Fruit fly (Drosophila melanogaster): Measurements from ENCODE around the gene mtgo.

mtgo gene

DNA sequence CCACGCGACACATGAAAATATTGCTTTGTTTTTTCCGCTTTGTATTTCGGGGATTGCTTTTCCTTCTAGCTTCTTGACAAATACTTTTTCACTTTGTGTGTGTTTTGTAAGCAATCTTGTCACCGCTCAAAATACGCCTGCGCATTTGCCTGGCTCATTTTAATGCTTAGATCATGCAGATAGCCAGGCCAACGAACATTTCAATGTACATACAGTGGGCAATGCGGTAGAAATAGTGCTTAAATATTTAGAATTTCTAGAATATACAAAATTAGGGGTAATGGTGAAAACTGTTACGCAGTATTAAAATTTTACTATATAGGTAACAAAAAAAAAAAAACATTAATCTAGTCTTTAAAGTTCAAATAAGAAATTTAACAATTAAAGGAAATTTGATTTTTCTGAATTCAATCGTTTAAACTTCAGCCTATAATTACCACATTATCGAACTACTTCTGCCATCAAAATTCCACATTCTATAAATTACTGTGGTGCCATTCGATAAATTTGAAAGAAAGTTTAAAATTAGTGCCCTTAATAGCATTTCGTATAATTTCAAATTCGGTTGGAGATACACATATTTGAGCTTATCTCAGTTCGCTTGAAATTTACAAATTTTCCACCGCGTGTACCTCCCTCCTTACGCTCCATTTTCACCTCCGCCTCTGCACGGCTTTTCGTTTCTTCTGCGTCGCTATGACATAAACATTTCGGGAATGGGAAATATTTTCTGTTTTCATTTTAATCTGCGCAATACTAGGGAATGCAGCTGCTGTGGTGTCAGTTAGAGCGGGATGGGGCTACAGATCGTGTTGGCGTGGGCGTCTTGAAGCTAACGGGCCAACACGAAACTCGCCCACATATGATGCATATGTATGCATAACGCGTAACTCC, 162.3 kb downstream of the mtgo start (continued):
- TF ChIP-seq CG10366 (GFP tag; IDR thresholded peaks at IDR 0.05) (peak; percentile 21; the same call in 1 of the 2 replicates), CG12769 (tag; optimal IDR thresholded peaks at IDR 0.05) (peak; percentile 88), CG7839 (tag; optimal IDR thresholded peaks at IDR 0.05) (peak; percentile 51), dysf (GFP tag; IDR thresholded peaks at IDR 0.05) (0 out of 3 replicates have a peak, but pooled peaks have one; percentile 35), Hr3 (GFP tag; optimal IDR thresholded peaks at IDR 0.05) (peak; percentile 17)

DNA sequence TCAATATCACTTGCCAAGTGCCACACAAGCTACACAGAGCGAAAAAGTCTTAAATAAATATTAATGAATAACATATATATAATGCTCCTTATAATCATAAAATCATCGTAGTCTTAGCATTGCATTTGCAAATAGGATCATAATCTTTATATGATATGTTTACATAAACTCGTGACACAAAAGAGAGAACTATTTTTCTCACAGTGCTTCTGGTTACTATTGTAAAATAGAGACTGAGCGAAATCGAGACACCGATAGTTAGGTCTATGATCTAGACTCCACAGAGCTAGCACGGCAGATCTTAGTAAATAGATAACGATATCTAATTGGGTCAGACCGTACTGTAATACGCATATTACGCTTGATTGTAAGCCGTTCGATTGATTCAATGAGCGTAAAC, 164.9 kb downstream of the mtgo start:
- TF ChIP-seq E2f1 (GFP tag; IDR thresholded peaks at IDR 0.05), result no peak
- no peak for TF ChIP-seq p53 (GFP tag; optimal IDR thresholded peaks at IDR 0.05)
- no peak for TF ChIP-seq ash1 (GFP tag; optimal IDR thresholded peaks at IDR 0.05)
- peak; percentile 63 for TF ChIP-seq tin (GFP tag; optimal IDR thresholded peaks at IDR 0.05)
- peak; percentile 49 for TF ChIP-seq CG11723 (GFP tag; optimal IDR thresholded peaks at IDR 0.05)
- TF ChIP-seq Dref (GFP tag; IDR thresholded peaks at IDR 0.05), result no peak
- TF ChIP-seq CG12155 (GFP tag; optimal IDR thresholded peaks at IDR 0.05), result peak; percentile 31
- TF ChIP-seq CG12299 (tag; optimal IDR thresholded peaks at IDR 0.05), result peak; percentile 10
- peak; percentile 85 for TF ChIP-seq HLH3B (GFP tag; IDR thresholded peaks at IDR 0.05)
- TF ChIP-seq Hr51 (GFP tag; optimal IDR thresholded peaks at IDR 0.05), result peak in 1 of 2 experiments; percentile 85
- TF ChIP-seq CG7839 (tag; optimal IDR thresholded peaks at IDR 0.05), result peak; percentile 85
- peak; percentile 59 for TF ChIP-seq Deaf1 (tag; optimal IDR thresholded peaks at IDR 0.05)
- no peak for TF ChIP-seq D19B (GFP tag; optimal IDR thresholded peaks at IDR 0.05)
- TF ChIP-seq YL-1 (GFP tag; optimal IDR thresholded peaks at IDR 0.05), result no peak
- TF ChIP-seq cad (GFP tag; optimal IDR thresholded peaks at IDR 0.05), result no peak
- TF ChIP-seq zfh1 (GFP tag; IDR thresholded peaks at IDR 0.05), result peak; percentile 80
- TF ChIP-seq H15 (GFP tag; IDR thresholded peaks at IDR 0.05), result no peak
- TF ChIP-seq CoRest (tag; optimal IDR thresholded peaks at IDR 0.05), result peak; percentile 73
- no peak for TF ChIP-seq Sin3A (optimal IDR thresholded peaks at IDR 0.05)
- peak; percentile 81 for TF ChIP-seq esg (GFP tag; conservative IDR thresholded peaks at IDR 0.05)
- peak; percentile 82 for TF ChIP-seq CG8924 (tag; optimal IDR thresholded peaks at IDR 0.05)
- no peak for TF ChIP-seq crp (GFP tag; optimal IDR thresholded peaks at IDR 0.05)
- no peak for TF ChIP-seq Atf3 (GFP tag; optimal IDR thresholded peaks at IDR 0.05)
- peak; percentile 52 for TF ChIP-seq CG18476 (GFP tag; optimal IDR thresholded peaks at IDR 0.05)
- no peak for TF ChIP-seq pb (GFP tag; optimal IDR thresholded peaks at IDR 0.05)
- TF ChIP-seq HLH4C (GFP tag; IDR thresholded peaks at IDR 0.05; ENCODE audit: partially characterized antibody), result no peak
- TF ChIP-seq gt (GFP tag; IDR thresholded peaks at IDR 0.05), result no peak
- TF ChIP-seq seq (GFP tag; IDR thresholded peaks at IDR 0.05), result peak; percentile 75
- no peak for TF ChIP-seq CG11696 (GFP tag; IDR thresholded peaks at IDR 0.05)
- no peak for TF ChIP-seq rib (GFP tag; IDR thresholded peaks at IDR 0.05)
- TF ChIP-seq CG4730 (GFP tag; IDR thresholded peaks at IDR 0.05), result no peak
- no peak for TF ChIP-seq Spps (tag; optimal IDR thresholded peaks at IDR 0.05)
- no peak for TF ChIP-seq CG33557 (GFP tag; optimal IDR thresholded peaks at IDR 0.05)
- TF ChIP-seq Jarid2 (GFP tag; optimal IDR thresholded peaks at IDR 0.05), result no peak
- TF ChIP-seq gro (GFP tag; optimal IDR thresholded peaks at IDR 0.05), result no peak
- peak; percentile 69; the same call in 2 of the 3 replicates for TF ChIP-seq Mrtf (GFP tag; IDR thresholded peaks at IDR 0.05)
- TF ChIP-seq sens (GFP tag), result peak; percentile 85
- TF ChIP-seq tap (tag; optimal IDR thresholded peaks at IDR 0.05), result no peak
- TF ChIP-seq sim (GFP tag; IDR thresholded peaks at IDR 0.05), result peak; percentile 68; the same call in 1 of the 2 replicates
- TF ChIP-seq CG42726 (GFP tag; IDR thresholded peaks at IDR 0.05; ENCODE audit: partially characterized antibody), result no peak
- no peak for TF ChIP-seq MTF-1 (GFP tag; optimal IDR thresholded peaks at IDR 0.05; ENCODE audit: borderline replicate concordance)
- peak in 1 of 2 experiments; percentile 7 for TF ChIP-seq Pdp1 (GFP tag; optimal IDR thresholded peaks at IDR 0.05)
- no peak for TF ChIP-seq CG9797 (GFP tag; optimal IDR thresholded peaks at IDR 0.05)
- no peak for TF ChIP-seq hbn (GFP tag; IDR thresholded peaks at IDR 0.05; ENCODE audit: partially characterized antibody)

Measured in whole organism, embryonic.